Worm (Caenorhabditis elegans) whole organism, mixed stage, embryonic: Measurements from ENCODE around the gene F53C11.1.

Experiments used
- bed-3 ChIP-seq: fragments of 200-800 bp; sonication (Bioruptor generic); optimal IDR thresholded peaks from 3 replicates; lab custom pipeline; 2018; ENCODE audit warnings: mild to moderate bottlenecking, missing genetic modification characterization, moderate library complexity, missing compliant biosample characterization
- blmp-1 ChIP-seq: fragments of 150-350 bp; optimal IDR thresholded peaks from 2 replicates; lab custom pipeline; 2014; ENCODE audit warnings: missing biosample characterization, missing genetic modification characterization
- ceh-43 ChIP-seq: fragments of 200-800 bp; sonication (Bioruptor generic); optimal IDR thresholded peaks from 2 replicates; lab custom pipeline; 2018; ENCODE audit warnings: mild to moderate bottlenecking, missing genetic modification characterization, moderate library complexity, missing compliant biosample characterization
- ceh-83 ChIP-seq: fragments of 200-800 bp; sonication (Bioruptor generic); optimal IDR thresholded peaks from 2 replicates; lab custom pipeline; 2018; ENCODE audit warnings: mild to moderate bottlenecking, missing genetic modification characterization, missing compliant biosample characterization
- ces-1 ChIP-seq: fragments of 150-350 bp; optimal IDR thresholded peaks from 2 replicates; lab custom pipeline; 2014; ENCODE audit warnings: missing biosample characterization, missing genetic modification reagents, missing genetic modification characterization
- cnd-1 ChIP-seq: fragments of 200-800 bp; sonication (Bioruptor generic); optimal IDR thresholded peaks from 2 replicates; lab custom pipeline; 2018; ENCODE audit warnings: mild to moderate bottlenecking, missing genetic modification characterization, missing compliant biosample characterization
- drap-1 ChIP-seq: fragments of 200-800 bp; sonication (Bioruptor generic); optimal IDR thresholded peaks from 3 replicates; lab custom pipeline; 2018; ENCODE audit warnings: mild to moderate bottlenecking, missing genetic modification characterization, missing compliant biosample characterization
- elt-1 ChIP-seq: sonication (generic microtip); optimal IDR thresholded peaks from 2 replicates; lab custom pipeline; 2017; ENCODE audit warnings: missing genetic modification characterization, mild to moderate bottlenecking, missing compliant biosample characterization, antibody characterized with exemption, moderate library complexity, borderline replicate concordance; ENCODE audit not compliant: insufficient read depth
- elt-3 ChIP-seq: fragments of 150-350 bp; optimal IDR thresholded peaks from 2 replicates; lab custom pipeline; 2014; ENCODE audit warnings: missing biosample characterization, missing genetic modification characterization
- ham-2 ChIP-seq: fragments of 200-800 bp; sonication (Bioruptor generic); optimal IDR thresholded peaks from 2 replicates; lab custom pipeline; 2018; ENCODE audit warnings: mild to moderate bottlenecking, missing genetic modification characterization, missing compliant biosample characterization
- hlh-1 ChIP-seq: fragments of 150-350 bp; optimal IDR thresholded peaks from 2 replicates; lab custom pipeline; 2014; ENCODE audit warnings: missing biosample characterization, missing genetic modification reagents, missing genetic modification characterization
- lin-13 ChIP-seq: fragments of 150-350 bp; optimal IDR thresholded peaks from 2 replicates; lab custom pipeline; 2014; ENCODE audit warnings: missing biosample characterization, missing genetic modification characterization
- lin-32 ChIP-seq: fragments of 200-800 bp; sonication (Bioruptor generic); optimal IDR thresholded peaks from 2 replicates; lab custom pipeline; 2018; ENCODE audit warnings: mild to moderate bottlenecking, missing genetic modification characterization, missing compliant biosample characterization
- lsy-2 ChIP-seq: fragments of 150-350 bp; optimal IDR thresholded peaks from 2 replicates; lab custom pipeline; 2014; ENCODE audit warnings: missing biosample characterization, missing genetic modification characterization
- mab-5 ChIP-seq: fragments of 150-350 bp; optimal IDR thresholded peaks from 2 replicates; lab custom pipeline; 2014; ENCODE audit warnings: missing biosample characterization, missing genetic modification characterization
- mep-1 ChIP-seq: fragments of 150-350 bp; optimal IDR thresholded peaks from 2 replicates; lab custom pipeline; 2017; ENCODE audit warnings: missing biosample characterization, missing genetic modification reagents, missing genetic modification characterization, inconsistent platforms
- mls-2 ChIP-seq: sonication (generic microtip); optimal IDR thresholded peaks from 2 replicates; lab custom pipeline; 2016; ENCODE audit warnings: mild to moderate bottlenecking, missing genetic modification characterization, moderate library complexity, missing compliant biosample characterization
- nhr-12 ChIP-seq: fragments of 150-350 bp; optimal IDR thresholded peaks from 2 replicates; lab custom pipeline; 2014; ENCODE audit warnings: missing biosample characterization, missing genetic modification characterization
- nhr-2 ChIP-seq: fragments of 150-350 bp; optimal IDR thresholded peaks from 2 replicates; lab custom pipeline; 2014; ENCODE audit warnings: missing biosample characterization, missing genetic modification characterization
- nhr-237 ChIP-seq: fragments of 150-350 bp; optimal IDR thresholded peaks from 2 replicates; lab custom pipeline; 2014; ENCODE audit warnings: missing biosample characterization, missing genetic modification characterization
- nhr-28 ChIP-seq: fragments of 150-350 bp; optimal IDR thresholded peaks from 2 replicates; lab custom pipeline; 2014; ENCODE audit warnings: missing biosample characterization, missing genetic modification characterization
- nhr-76 ChIP-seq: sonication (generic microtip); optimal IDR thresholded peaks from 2 replicates; lab custom pipeline; 2017; ENCODE audit warnings: missing biosample characterization, missing genetic modification characterization
- pha-4 ChIP-seq: fragments of 150-350 bp; optimal IDR thresholded peaks from 2 replicates; lab custom pipeline; 2018; ENCODE audit warnings: missing biosample characterization, missing genetic modification reagents, missing genetic modification characterization
- sptf-1 ChIP-seq: sonication (generic microtip); optimal IDR thresholded peaks from 2 replicates; lab custom pipeline; 2017; ENCODE audit warnings: mild to moderate bottlenecking, missing genetic modification characterization, moderate library complexity, missing compliant biosample characterization
- tbx-8 ChIP-seq: fragments of 200-800 bp; sonication (Bioruptor generic); optimal IDR thresholded peaks from 2 replicates; lab custom pipeline; 2018; ENCODE audit warnings: mild to moderate bottlenecking, missing genetic modification characterization, moderate library complexity, missing compliant biosample characterization
- unc-120 ChIP-seq: sonication (generic microtip); optimal IDR thresholded peaks from 2 replicates; lab custom pipeline; 2017; ENCODE audit warnings: missing genetic modification characterization, missing compliant biosample characterization; ENCODE audit not compliant: poor library complexity, severe bottlenecking
- unc-39 ChIP-seq: fragments of 150-350 bp; optimal IDR thresholded peaks from 2 replicates; lab custom pipeline; 2014; ENCODE audit warnings: missing biosample characterization, missing genetic modification characterization
- unc-62 ChIP-seq: fragments of 150-350 bp; optimal IDR thresholded peaks from 2 replicates; lab custom pipeline; 2014; ENCODE audit warnings: missing biosample characterization, missing genetic modification reagents, missing genetic modification characterization
- zip-8 ChIP-seq: fragments of 150-350 bp; optimal IDR thresholded peaks from 2 replicates; lab custom pipeline; 2014; ENCODE audit warnings: missing biosample characterization, missing genetic modification characterization

The F53C11.1 gene

DNA sequence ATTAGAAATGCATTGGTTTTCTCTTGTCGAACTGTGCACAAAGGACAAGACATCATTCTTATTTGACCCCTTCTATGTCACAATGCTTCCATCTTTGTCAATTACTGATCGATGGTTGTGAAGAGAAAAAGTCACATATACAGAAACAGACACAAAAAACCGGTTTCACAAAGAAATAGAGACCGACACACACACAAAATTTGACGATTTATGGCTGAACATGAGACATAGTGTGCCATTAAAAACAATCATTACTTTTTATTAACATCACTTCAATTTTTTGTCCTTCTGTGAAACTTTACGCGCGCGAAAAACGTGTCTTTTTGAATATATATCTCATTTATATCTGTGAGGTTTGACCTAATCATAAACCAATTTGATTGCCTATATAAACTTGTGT, 15.0 kb downstream of the F53C11.1 start:
- no peak for TF ChIP-seq unc-62 (GFP tag; lab: Kevin White, UChicago)
- no peak for TF ChIP-seq sptf-1 (tag; lab: Kevin White, UChicago)
- no peak for TF ChIP-seq bed-3 (GFP tag; lab: Kevin White, UChicago)
- no peak for TF ChIP-seq nhr-28 (tag; lab: Kevin White, UChicago)
- no peak for TF ChIP-seq ceh-83 (GFP tag; lab: Kevin White, UChicago)
- no peak for TF ChIP-seq ces-1 (GFP tag; lab: Kevin White, UChicago)
- no peak for TF ChIP-seq drap-1 (GFP tag; lab: Kevin White, UChicago)
- TF ChIP-seq nhr-2 (tag; lab: Kevin White, UChicago): no peak
- TF ChIP-seq unc-39 (tag; lab: Kevin White, UChicago): no peak
- no peak for TF ChIP-seq nhr-12
- no peak for TF ChIP-seq blmp-1 (tag; lab: Kevin White, UChicago)
- no peak for TF ChIP-seq zip-8 (tag; lab: Kevin White, UChicago)

DNA sequence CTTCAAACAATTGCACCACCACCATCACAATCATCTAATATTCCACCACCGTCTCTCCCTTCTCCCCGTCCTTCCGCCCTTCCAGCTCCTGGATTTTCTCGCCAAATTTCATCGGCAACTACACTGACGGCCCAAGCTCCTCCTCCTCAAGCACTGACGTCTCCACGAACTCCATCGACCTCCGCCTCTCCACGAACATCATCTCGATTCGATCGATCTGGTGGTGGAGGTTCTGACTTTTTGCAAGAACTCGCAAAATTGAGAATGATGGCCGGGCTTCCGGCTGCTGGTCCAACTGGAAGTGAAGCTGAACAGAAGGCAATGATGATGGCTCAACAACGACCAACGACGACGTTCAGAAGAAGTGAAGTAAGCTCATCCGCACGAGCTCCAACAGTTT, 18.4 kb downstream of the F53C11.1 start:
- TF ChIP-seq cnd-1 (no peak), nhr-12 (no peak), ham-2 (GFP tag; lab: Kevin White, UChicago) (no peak), ceh-83 (GFP tag; lab: Kevin White, UChicago) (no peak), bed-3 (GFP tag; lab: Kevin White, UChicago) (no peak), lin-32 (GFP tag; lab: Kevin White, UChicago) (no peak), mls-2 (tag; lab: Kevin White, UChicago) (no peak), nhr-237 (tag; lab: Kevin White, UChicago) (no peak), tbx-8 (GFP tag; lab: Kevin White, UChicago) (no peak), unc-39 (tag; lab: Kevin White, UChicago) (no peak), ceh-43 (GFP tag; lab: Kevin White, UChicago) (no peak), drap-1 (GFP tag; lab: Kevin White, UChicago) (no peak), elt-1 (tag; lab: Kevin White, UChicago) (no peak), lsy-2 (tag; lab: Kevin White, UChicago) (no peak), nhr-28 (tag; lab: Kevin White, UChicago) (no peak), nhr-76 (tag; lab: Kevin White, UChicago) (no peak), zip-8 (tag; lab: Kevin White, UChicago) (no peak), mep-1 (tag; lab: Kevin White, UChicago) (no peak), blmp-1 (tag; lab: Kevin White, UChicago) (no peak)

ce11 chrV:13796246-13796776, 20.7 kb downstream of the F53C11.1 start, which contains the start of gene twk-32:
Gene twk-32 (plus strand): TSS chrV:13796641.
- TF ChIP-seq ham-2 (GFP tag; lab: Kevin White, UChicago): no peak
- TF ChIP-seq hlh-1 (tag; lab: Kevin White, UChicago): no peak
- peak; percentile 18 for TF ChIP-seq ces-1 (GFP tag; lab: Kevin White, UChicago)
- TF ChIP-seq, all 35 proteins: peak for 1

DNA sequence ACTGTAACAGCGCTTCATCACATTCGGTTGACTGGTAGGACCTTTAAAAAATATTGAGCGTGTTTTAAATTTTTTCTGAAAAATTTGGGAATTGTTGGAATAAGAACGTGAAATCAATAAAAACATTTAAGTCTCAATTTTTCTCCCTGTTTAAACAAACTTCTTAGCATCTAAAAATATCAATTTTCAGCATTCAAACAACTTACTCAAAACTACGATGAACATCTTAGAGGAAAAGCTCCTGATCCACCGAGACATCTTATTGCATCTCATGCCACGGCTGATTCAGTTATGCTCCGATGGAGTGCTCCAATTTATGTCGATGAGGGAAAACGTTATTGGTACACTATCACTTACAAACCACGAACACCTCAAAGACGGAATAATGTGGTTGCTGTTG, 23.6 kb downstream of the F53C11.1 start:
- TF ChIP-seq nhr-76 (tag; lab: Kevin White, UChicago) (no peak), lin-13 (tag; lab: Kevin White, UChicago) (no peak), ham-2 (GFP tag; lab: Kevin White, UChicago) (no peak), bed-3 (GFP tag; lab: Kevin White, UChicago) (no peak), drap-1 (GFP tag; lab: Kevin White, UChicago) (no peak), elt-3 (tag; lab: Kevin White, UChicago) (no peak), lsy-2 (tag; lab: Kevin White, UChicago) (no peak)
- TF ChIP-seq, all 35 proteins: peak for 0

ce11 chrV:13803902-13804301, 28.3 kb downstream of the F53C11.1 start, which contains the start of gene swan-2:
Gene swan-2 (minus strand): TSS chrV:13804281.
- TF ChIP-seq pha-4 (no peak), mab-5 (no peak)
- TF ChIP-seq, all 35 proteins: peak for 0

DNA sequence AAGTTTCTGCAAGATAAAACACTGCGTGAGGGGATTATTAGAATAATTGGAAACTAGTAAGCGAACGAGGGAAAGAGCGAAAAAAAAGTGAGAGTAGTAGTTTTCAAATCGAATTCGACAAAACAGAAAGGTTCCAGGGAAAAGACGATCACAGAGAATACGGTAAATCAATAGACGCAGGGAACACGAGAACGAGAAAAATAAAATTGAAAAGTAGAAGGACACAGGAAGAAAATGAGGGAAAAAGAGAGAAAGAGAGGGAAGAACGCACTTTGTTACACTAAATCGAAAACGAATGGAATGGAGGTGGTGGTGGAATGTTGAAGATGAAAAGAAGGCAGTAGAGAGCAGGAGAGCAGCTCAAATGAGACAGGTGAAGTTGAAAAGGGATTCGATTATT, 31.6 kb downstream of the F53C11.1 start, which contains the start of gene swan-1:
Gene swan-1, minus strand, starts transcription at position 6 of the 400 bp plus-strand sequence.
- peak; percentile 41 for TF ChIP-seq hlh-1 (tag; lab: Kevin White, UChicago)
- TF ChIP-seq unc-120 (tag; lab: Kevin White, UChicago): peak; percentile 40
- TF ChIP-seq ces-1 (GFP tag; lab: Kevin White, UChicago): no peak
- no peak for TF ChIP-seq ham-2 (GFP tag; lab: Kevin White, UChicago)
